1 fruit fly cellular context compared by ENCODE assay signal in genomic region chr2L:9700454-9700853, dm6.
TF ChIP-seq lines count a peak whose summit lies in the region.

Gene pelo (plus strand): TSS chr2L:9700810.

TF ChIP-seq in whole organism, embryonic, 481 proteins besides CTCF, POLR2A, EP300 and RAD21 (continued from another document):
- TF ChIP-seq tup (GFP tag; optimal IDR thresholded peaks at IDR 0.05; lab: Kevin White, UChicago) (peak; percentile 39), hth (optimal IDR thresholded peaks at IDR 0.05; lab: Kevin White, UChicago) (no peak), HLH54F (GFP tag; optimal IDR thresholded peaks at IDR 0.05; lab: Kevin White, UChicago) (no peak), CG6175 (GFP tag; IDR thresholded peaks at IDR 0.05; lab: Robert Waterston, UW) (no peak), CG32772 (GFP tag; IDR thresholded peaks at IDR 0.05; lab: Robert Waterston, UW) (peak; percentile 49; the same call in 1 of the 2 replicates), CG14441 (GFP tag; IDR thresholded peaks at IDR 0.05; lab: Robert Waterston, UW) (peak; percentile 27; the same call in 1 of the 2 replicates), CG6854 (GFP tag; optimal IDR thresholded peaks at IDR 0.05; lab: Kevin White, UChicago) (no peak), stc (GFP tag; IDR thresholded peaks at IDR 0.05; lab: Robert Waterston, UW) (0 out of 2 replicates have a peak, but pooled peaks have one; percentile 12), bbx (GFP tag; IDR thresholded peaks at IDR 0.05; lab: Robert Waterston, UW; ENCODE audit: partially characterized antibody) (no peak; the same call in 1 of the 2 replicates), CG2116 (GFP tag; optimal IDR thresholded peaks at IDR 0.05; lab: Kevin White, UChicago) (peak; percentile 61), CG33213 (GFP tag; optimal IDR thresholded peaks at IDR 0.05; lab: Kevin White, UChicago) (no peak), Eip74EF (GFP tag; optimal IDR thresholded peaks at IDR 0.05; lab: Kevin White, UChicago) (peak in 1 of 2 experiments; percentile 33), pho (GFP tag; optimal IDR thresholded peaks at IDR 0.05; lab: Kevin White, UChicago) (no peak), CG18619 (GFP tag; optimal IDR thresholded peaks at IDR 0.05; lab: Kevin White, UChicago) (peak; percentile 56), cas (GFP tag; IDR thresholded peaks at IDR 0.05; lab: Robert Waterston, UW) (no peak), unc-4 (GFP tag; IDR thresholded peaks at IDR 0.05; lab: Robert Waterston, UW; ENCODE audit: partially characterized antibody) (no peak), wdn (GFP tag; IDR thresholded peaks at IDR 0.05; lab: Robert Waterston, UW) (no peak), lov (optimal IDR thresholded peaks at IDR 0.05; lab: Kevin White, UChicago) (no peak), lov (GFP tag; IDR thresholded peaks at IDR 0.05; lab: Robert Waterston, UW) (no peak), amos (GFP tag; IDR thresholded peaks at IDR 0.05; lab: Robert Waterston, UW; ENCODE audit: partially characterized antibody) (no peak), CG14710 (tag; optimal IDR thresholded peaks at IDR 0.05; lab: Kevin White, UChicago) (peak; percentile 74), Opbp (GFP tag; IDR thresholded peaks at IDR 0.05; lab: Robert Waterston, UW; ENCODE audit: partially characterized antibody) (no peak), CG10274 (GFP tag; optimal IDR thresholded peaks at IDR 0.05; lab: Kevin White, UChicago) (peak; percentile 1), Dp (GFP tag; optimal IDR thresholded peaks at IDR 0.05; lab: Kevin White, UChicago) (peak; percentile 12), bigmax (GFP tag; optimal IDR thresholded peaks at IDR 0.05; lab: Kevin White, UChicago) (no peak), CG1603 (tag; optimal IDR thresholded peaks at IDR 0.05; lab: Kevin White, UChicago) (no peak), wor (GFP tag; IDR thresholded peaks at IDR 0.05; lab: Robert Waterston, UW) (no peak), CG11093 (GFP tag; IDR thresholded peaks at IDR 0.05; lab: Robert Waterston, UW) (0 out of 3 replicates have a peak, but pooled peaks have one; percentile 43), da (GFP tag; optimal IDR thresholded peaks at IDR 0.05; lab: Kevin White, UChicago) (no peak), dm (GFP tag; optimal IDR thresholded peaks at IDR 0.05; lab: Kevin White, UChicago) (peak; percentile 55), CG11398 (GFP tag; optimal IDR thresholded peaks at IDR 0.05; lab: Kevin White, UChicago) (no peak), sob (GFP tag; IDR thresholded peaks at IDR 0.05; lab: Robert Waterston, UW) (peak; percentile 66), peb (GFP tag; IDR thresholded peaks at IDR 0.05; lab: Robert Waterston, UW) (no peak)
